Fruit fly (Drosophila melanogaster): ENCODE data around the gene CG3402.
A peak's percentile ranks its signal among the peaks of the same experiment; 100 is the strongest.

CG3402 gene

dm6 chr3L:642865-643738 lies 9.6 kb downstream of the CG3402 start (continued):
- TF ChIP-seq CG31365 (tag; optimal IDR thresholded peaks at IDR 0.05) = no peak
- 0 out of 3 replicates have a peak, but pooled peaks have one; percentile 6 for TF ChIP-seq otp (GFP tag; IDR thresholded peaks at IDR 0.05)
- TF ChIP-seq CG8388 (GFP tag; optimal IDR thresholded peaks at IDR 0.05) = no peak
- peak; percentile 81 for TF ChIP-seq CG34376 (GFP tag; optimal IDR thresholded peaks at IDR 0.05)
- peak in 1 of 2 experiments; percentile 16 for TF ChIP-seq Hr51 (GFP tag; optimal IDR thresholded peaks at IDR 0.05)
- TF ChIP-seq zf30C (GFP tag; optimal IDR thresholded peaks at IDR 0.05) = no peak
- no peak for TF ChIP-seq z (GFP tag; IDR thresholded peaks at IDR 0.05)
- TF ChIP-seq CG7987 (GFP tag; optimal IDR thresholded peaks at IDR 0.05) = peak; percentile 44
- no peak for TF ChIP-seq yki (optimal IDR thresholded peaks at IDR 0.05)
- TF ChIP-seq sc (optimal IDR thresholded peaks at IDR 0.05) = no peak
- no peak for TF ChIP-seq sc (GFP tag; optimal IDR thresholded peaks at IDR 0.05)
- no peak for TF ChIP-seq CG11723 (GFP tag; optimal IDR thresholded peaks at IDR 0.05)
- TF ChIP-seq CG31224 (GFP tag; IDR thresholded peaks at IDR 0.05) = no peak
- 0 out of 2 replicates have a peak, but pooled peaks have one; percentile 13 for TF ChIP-seq aop (GFP tag; IDR thresholded peaks at IDR 0.05)
- TF ChIP-seq CG18599 (GFP tag; optimal IDR thresholded peaks at IDR 0.05) = peak; percentile 67
- no peak for TF ChIP-seq CG10274 (GFP tag; optimal IDR thresholded peaks at IDR 0.05)
- TF ChIP-seq danr (GFP tag; IDR thresholded peaks at IDR 0.05) = no peak
- peak; percentile 41 for TF ChIP-seq org-1 (GFP tag; optimal IDR thresholded peaks at IDR 0.05)
- no peak for TF ChIP-seq croc (GFP tag; conservative IDR thresholded peaks at IDR 0.05)
- TF ChIP-seq CG13894 (tag; optimal IDR thresholded peaks at IDR 0.05) = peak; percentile 17
- TF ChIP-seq lmd (GFP tag; IDR thresholded peaks at IDR 0.05) = no peak
- TF ChIP-seq CG7786 (GFP tag; optimal IDR thresholded peaks at IDR 0.05) = peak; percentile 44
- no peak for TF ChIP-seq CG1024 (GFP tag; IDR thresholded peaks at IDR 0.05)
- TF ChIP-seq nerfin-1 (tag; optimal IDR thresholded peaks at IDR 0.05) = no peak
- TF ChIP-seq usp (GFP tag; optimal IDR thresholded peaks at IDR 0.05) = no peak
- TF ChIP-seq CG15011 (GFP tag; optimal IDR thresholded peaks at IDR 0.05) = no peak
- TF ChIP-seq CG2202 (tag; optimal IDR thresholded peaks at IDR 0.05) = peak; percentile 38
- TF ChIP-seq her (GFP tag; optimal IDR thresholded peaks at IDR 0.05) = peak; percentile 63
- no peak for TF ChIP-seq CG17912 (GFP tag; optimal IDR thresholded peaks at IDR 0.05)
- TF ChIP-seq dpn (GFP tag; optimal IDR thresholded peaks at IDR 0.05) = no peak
- no peak for TF ChIP-seq pita (GFP tag; optimal IDR thresholded peaks at IDR 0.05)
- no peak for TF ChIP-seq CG6689 (GFP tag; IDR thresholded peaks at IDR 0.05)
- 0 out of 2 replicates have a peak, but pooled peaks have one; percentile 9 for TF ChIP-seq bbx (GFP tag; IDR thresholded peaks at IDR 0.05; ENCODE audit: partially characterized antibody)
- TF ChIP-seq Bdp1 (GFP tag; optimal IDR thresholded peaks at IDR 0.05) = peak; percentile 25
- peak; percentile 74 for TF ChIP-seq cwo (GFP tag; optimal IDR thresholded peaks at IDR 0.05)
- peak; percentile 0 for TF ChIP-seq CG4707 (GFP tag; optimal IDR thresholded peaks at IDR 0.05)
- TF ChIP-seq dmrt11E (tag; optimal IDR thresholded peaks at IDR 0.05) = no peak
- no peak for TF ChIP-seq ranshi (GFP tag; IDR thresholded peaks at IDR 0.05)
- no peak for TF ChIP-seq CG1602 (GFP tag; optimal IDR thresholded peaks at IDR 0.05)
- no peak for TF ChIP-seq jigr1 (GFP tag; IDR thresholded peaks at IDR 0.05)
- TF ChIP-seq CG6765 (GFP tag; optimal IDR thresholded peaks at IDR 0.05) = no peak
- TF ChIP-seq CG6654 (GFP tag; optimal IDR thresholded peaks at IDR 0.05) = no peak
- no peak for TF ChIP-seq bigmax (GFP tag; optimal IDR thresholded peaks at IDR 0.05)
- 0 out of 2 replicates have a peak, but pooled peaks have one; percentile 5 for TF ChIP-seq bowl (GFP tag; IDR thresholded peaks at IDR 0.05)
- TF ChIP-seq cato (GFP tag; optimal IDR thresholded peaks at IDR 0.05; ENCODE audit: borderline replicate concordance) = no peak
- peak; percentile 78 for TF ChIP-seq mirr (GFP tag; optimal IDR thresholded peaks at IDR 0.05)
- TF ChIP-seq odd (GFP tag; optimal IDR thresholded peaks at IDR 0.05) = peak; percentile 68
- TF ChIP-seq tio (GFP tag; optimal IDR thresholded peaks at IDR 0.05) = no peak
- peak; percentile 54 for TF ChIP-seq abd-A (tag; optimal IDR thresholded peaks at IDR 0.05)

Data from whole organism, embryonic.